Fruit fly (Drosophila melanogaster): ENCODE results near the gene CG11262.

Gene CG11262

dm6 chr3L:13015823-13016465, 21.0 kb downstream of the CG11262 start, which contains the start of gene CG11267 (continued):
- TF ChIP-seq CG14014 (GFP tag; IDR thresholded peaks at IDR 0.05) (peak; percentile 95), caup (GFP tag; optimal IDR thresholded peaks at IDR 0.05; ENCODE audit: severe bottlenecking) (peak; percentile 91), CG9932 (GFP tag; IDR thresholded peaks at IDR 0.05) (peak; percentile 96), Stat92E (GFP tag; optimal IDR thresholded peaks at IDR 0.05) (no peak), HLH3B (GFP tag; IDR thresholded peaks at IDR 0.05) (peak; percentile 89), CG4360 (GFP tag; IDR thresholded peaks at IDR 0.05) (0 out of 2 replicates have a peak, but pooled peaks have one; percentile 8), Hmx (GFP tag; optimal IDR thresholded peaks at IDR 0.05) (peak; percentile 12), Ada2b (GFP tag; IDR thresholded peaks at IDR 0.05) (peak; percentile 94), lab (GFP tag; optimal IDR thresholded peaks at IDR 0.05) (peak; percentile 93), mld (GFP tag; IDR thresholded peaks at IDR 0.05; ENCODE audit: partially characterized antibody) (no peak), nom (GFP tag; optimal IDR thresholded peaks at IDR 0.05) (peak; percentile 60), CG4854 (GFP tag; optimal IDR thresholded peaks at IDR 0.05) (peak; percentile 64), Mad (GFP tag; optimal IDR thresholded peaks at IDR 0.05) (peak; percentile 67), wek (GFP tag; optimal IDR thresholded peaks at IDR 0.05) (peak; percentile 74), CG15601 (tag; optimal IDR thresholded peaks at IDR 0.05) (peak; percentile 63), CG12391 (tag; optimal IDR thresholded peaks at IDR 0.05) (peak; percentile 74), jumu (GFP tag; optimal IDR thresholded peaks at IDR 0.05) (peak; percentile 79), CG8359 (GFP tag; optimal IDR thresholded peaks at IDR 0.05; ENCODE audit: borderline replicate concordance) (peak; percentile 56), CG6175 (GFP tag; IDR thresholded peaks at IDR 0.05) (peak; percentile 82), CG1647 (GFP tag; optimal IDR thresholded peaks at IDR 0.05) (peak; percentile 84), prd (optimal IDR thresholded peaks at IDR 0.05) (no peak), prd (GFP tag; IDR thresholded peaks at IDR 0.05) (peak; percentile 88), chm (GFP tag; IDR thresholded peaks at IDR 0.05) (no peak; the same call in 1 of the 2 replicates), Hr39 (optimal IDR thresholded peaks at IDR 0.05) (no peak), H15 (GFP tag; IDR thresholded peaks at IDR 0.05) (peak; percentile 91), gro (GFP tag; optimal IDR thresholded peaks at IDR 0.05) (peak; percentile 67), CG2712 (tag; optimal IDR thresholded peaks at IDR 0.05) (peak; percentile 83), cato (GFP tag; optimal IDR thresholded peaks at IDR 0.05; ENCODE audit: borderline replicate concordance) (peak; percentile 66), gcm2 (GFP tag; optimal IDR thresholded peaks at IDR 0.05) (no peak), crp (GFP tag; optimal IDR thresholded peaks at IDR 0.05) (no peak), CG2199 (GFP tag; IDR thresholded peaks at IDR 0.05) (peak; percentile 89), HLHmδ (GFP tag; optimal IDR thresholded peaks at IDR 0.05) (no peak), zfh2 (GFP tag; optimal IDR thresholded peaks at IDR 0.05) (peak; percentile 80), CG2875 (GFP tag; optimal IDR thresholded peaks at IDR 0.05) (peak; percentile 48), onecut (GFP tag; IDR thresholded peaks at IDR 0.05) (peak; percentile 84), sna (GFP tag; IDR thresholded peaks at IDR 0.05; ENCODE audit: partially characterized antibody) (no peak), CG13424 (tag; optimal IDR thresholded peaks at IDR 0.05) (peak; percentile 77), CG11398 (GFP tag; optimal IDR thresholded peaks at IDR 0.05) (peak; percentile 47), Atf-2 (GFP tag; optimal IDR thresholded peaks at IDR 0.05) (peak; percentile 72), CG8388 (GFP tag; optimal IDR thresholded peaks at IDR 0.05) (peak; percentile 80), zf30C (GFP tag; optimal IDR thresholded peaks at IDR 0.05) (peak; percentile 94), D19B (GFP tag; optimal IDR thresholded peaks at IDR 0.05) (peak; percentile 76), CG12299 (tag; optimal IDR thresholded peaks at IDR 0.05) (no peak), Gug (GFP tag; IDR thresholded peaks at IDR 0.05) (peak; percentile 71; the same call in 3 of the 4 replicates), CG3838 (GFP tag; optimal IDR thresholded peaks at IDR 0.05) (no peak), sima (GFP tag; optimal IDR thresholded peaks at IDR 0.05) (peak; percentile 17), pros (GFP tag; optimal IDR thresholded peaks at IDR 0.05) (no peak), bsh (GFP tag; optimal IDR thresholded peaks at IDR 0.05) (peak; percentile 66 to 78), CG8089 (GFP tag; optimal IDR thresholded peaks at IDR 0.05) (peak; percentile 65)

Measured in whole organism, embryonic.